Worm (Caenorhabditis elegans) whole organism, early embryonic: Measurements from ENCODE around the gene F28H7.3.

Experiments used
- B0310.2 ChIP-seq: sonication (generic microtip); optimal IDR thresholded peaks from 2 replicates; lab custom pipeline; 2016; ENCODE audit warnings: mild to moderate bottlenecking, missing genetic modification characterization, missing compliant biosample characterization
- F13C5.2 ChIP-seq: sonication (generic microtip); optimal IDR thresholded peaks from 2 replicates; lab custom pipeline; 2017; ENCODE audit warnings: mild to moderate bottlenecking, missing genetic modification characterization, inconsistent platforms, missing compliant biosample characterization
- aly-1 ChIP-seq: sonication (generic microtip); optimal IDR thresholded peaks from 2 replicates; lab custom pipeline; 2016; ENCODE audit warnings: missing genetic modification characterization, missing compliant biosample characterization
- ama-1 ChIP-seq: fragments of 150-350 bp; optimal IDR thresholded peaks from 2 replicates; lab custom pipeline; 2014
- ceh-13 ChIP-seq: fragments of 200-800 bp; sonication (Bioruptor generic); optimal IDR thresholded peaks from 2 replicates; lab custom pipeline; 2018; ENCODE audit warnings: mild to moderate bottlenecking, missing genetic modification characterization, missing compliant biosample characterization
- ceh-36 ChIP-seq: sonication (generic microtip); optimal IDR thresholded peaks from 2 replicates; lab custom pipeline; 2016; ENCODE audit warnings: missing genetic modification characterization, inconsistent platforms, missing compliant biosample characterization
- ets-7 ChIP-seq: sonication (generic microtip); optimal IDR thresholded peaks from 2 replicates; lab custom pipeline; 2016; ENCODE audit warnings: missing genotype, missing genetic modification characterization, missing compliant biosample characterization
- flt-1 ChIP-seq: fragments of 200-800 bp; sonication (Bioruptor generic); IDR thresholded peaks from 2 replicates; pipeline ENCODE4 v1.3.6; 2022; ENCODE audit warnings: missing genetic modification characterization, missing compliant biosample characterization
- hmbx-1 ChIP-seq: sonication (generic microtip); optimal IDR thresholded peaks from 2 replicates; lab custom pipeline; 2016; ENCODE audit warnings: mild to moderate bottlenecking, missing genetic modification characterization, missing compliant biosample characterization
- hmg-4 ChIP-seq: fragments of 200-800 bp; sonication (Bioruptor generic); optimal IDR thresholded peaks from 2 replicates; lab custom pipeline; 2018; ENCODE audit warnings: mild to moderate bottlenecking, missing genetic modification characterization, missing compliant biosample characterization
- hnd-1 ChIP-seq: sonication (generic microtip); optimal IDR thresholded peaks from 2 replicates; lab custom pipeline; 2016; ENCODE audit warnings: missing genetic modification characterization, missing compliant biosample characterization
- pes-1 ChIP-seq: fragments of 200-800 bp; sonication (Bioruptor generic); IDR thresholded peaks from 2 replicates; pipeline ENCODE4 v1.3.6; 2022; ENCODE audit warnings: missing genetic modification reagents, missing genetic modification characterization, missing compliant biosample characterization
- scrt-1 ChIP-seq: fragments of 200-800 bp; sonication (Bioruptor generic); IDR thresholded peaks from 2 replicates; pipeline ENCODE4 v1.3.6; 2022; ENCODE audit warnings: missing genetic modification characterization, missing compliant biosample characterization
- sea-1 ChIP-seq: fragments of 200-800 bp; sonication (Bioruptor generic); conservative IDR thresholded peaks from 2 replicates; pipeline ENCODE4 v1.3.6; 2022; ENCODE audit warnings: missing genetic modification characterization, missing compliant biosample characterization
- tbx-11 ChIP-seq: fragments of 200-800 bp; sonication (Bioruptor generic); IDR thresholded peaks from 2 replicates; pipeline ENCODE4 v1.3.6; 2022; ENCODE audit warnings: missing genetic modification characterization, missing compliant biosample characterization
- tbx-37 ChIP-seq: fragments of 200-800 bp; sonication (Bioruptor generic); conservative IDR thresholded peaks from 2 replicates; pipeline ENCODE4 v1.3.6; 2022; ENCODE audit warnings: missing genetic modification reagents, missing genetic modification characterization, missing compliant biosample characterization
- tra-4 ChIP-seq: sonication (generic microtip); optimal IDR thresholded peaks from 2 replicates; lab custom pipeline; 2017; ENCODE audit warnings: missing genetic modification characterization, missing compliant biosample characterization

F28H7.3 gene

ce11 chrV:10750630-10751029, at the start of gene F28H7.3:
F28H7.3 (minus strand) TSS chrV:10750788.
- no peak for TF ChIP-seq tbx-11 (GFP tag; lab: Robert Waterston, UW)
- no peak for TF ChIP-seq ceh-36 (tag; lab: Kevin White, UChicago)
- TF ChIP-seq B0310.2 (tag; lab: Kevin White, UChicago) = no peak
- TF ChIP-seq sea-1 (GFP tag; lab: Robert Waterston, UW) = no peak
- no peak for TF ChIP-seq hmbx-1 (tag; lab: Kevin White, UChicago)
- no peak for TF ChIP-seq flt-1 (GFP tag; lab: Robert Waterston, UW)
- TF ChIP-seq hnd-1 (tag; lab: Kevin White, UChicago) = no peak
- TF ChIP-seq hmg-4 (GFP tag; lab: Kevin White, UChicago) = no peak
- TF ChIP-seq ama-1 (lab: Kevin White, UChicago) = no peak
- TF ChIP-seq tra-4 = no peak
- no peak for TF ChIP-seq ets-7 (tag; lab: Kevin White, UChicago)
- TF ChIP-seq pes-1 (GFP tag; lab: Robert Waterston, UW) = no peak
- no peak for TF ChIP-seq tbx-37
- no peak for TF ChIP-seq aly-1 (tag; lab: Kevin White, UChicago)
- TF ChIP-seq F13C5.2 (tag; lab: Kevin White, UChicago) = no peak
- TF ChIP-seq ceh-13 = no peak
- TF ChIP-seq scrt-1 (GFP tag; lab: Robert Waterston, UW) = no peak

ce11 chrV:10798090-10798489, 47.5 kb upstream of the F28H7.3 start, which contains the start of gene srh-184:
srh-184 (minus strand) TSS chrV:10798190.
- TF ChIP-seq aly-1 (tag; lab: Kevin White, UChicago) = no peak
- no peak for TF ChIP-seq hmg-4 (GFP tag; lab: Kevin White, UChicago)
- TF ChIP-seq B0310.2 (tag; lab: Kevin White, UChicago) = no peak
- no peak for TF ChIP-seq pes-1 (GFP tag; lab: Robert Waterston, UW)
- TF ChIP-seq tbx-37 = no peak
- no peak for TF ChIP-seq sea-1 (GFP tag; lab: Robert Waterston, UW)
- TF ChIP-seq ceh-36 (tag; lab: Kevin White, UChicago) = no peak
- TF ChIP-seq hnd-1 (tag; lab: Kevin White, UChicago) = no peak
- TF ChIP-seq tbx-11 (GFP tag; lab: Robert Waterston, UW) = no peak
- TF ChIP-seq hmbx-1 (tag; lab: Kevin White, UChicago) = no peak
- TF ChIP-seq ceh-13 = no peak
- no peak for TF ChIP-seq tra-4
- no peak for TF ChIP-seq scrt-1 (GFP tag; lab: Robert Waterston, UW)
- no peak for TF ChIP-seq ama-1 (lab: Kevin White, UChicago)
- TF ChIP-seq F13C5.2 (tag; lab: Kevin White, UChicago) = no peak
- no peak for TF ChIP-seq ets-7 (tag; lab: Kevin White, UChicago)

ce11 chrV:10795494-10795893, 44.9 kb upstream of the F28H7.3 start, which contains the start of gene D1054.19:
D1054.19 (plus strand) TSS chrV:10795794.
- TF ChIP-seq hmbx-1 (tag; lab: Kevin White, UChicago) (no peak), scrt-1 (GFP tag; lab: Robert Waterston, UW) (no peak), ets-7 (tag; lab: Kevin White, UChicago) (no peak), ama-1 (lab: Kevin White, UChicago) (no peak), sea-1 (GFP tag; lab: Robert Waterston, UW) (no peak), F13C5.2 (tag; lab: Kevin White, UChicago) (no peak), hnd-1 (tag; lab: Kevin White, UChicago) (no peak), ceh-13 (no peak), hmg-4 (GFP tag; lab: Kevin White, UChicago) (no peak), tbx-11 (GFP tag; lab: Robert Waterston, UW) (no peak), tra-4 (no peak), pes-1 (GFP tag; lab: Robert Waterston, UW) (no peak), flt-1 (GFP tag; lab: Robert Waterston, UW) (no peak), tbx-37 (no peak), B0310.2 (tag; lab: Kevin White, UChicago) (no peak), aly-1 (tag; lab: Kevin White, UChicago) (no peak), ceh-36 (tag; lab: Kevin White, UChicago) (no peak)

ce11 chrV:10794463-10794862, 43.9 kb upstream of the F28H7.3 start:
- TF ChIP-seq tra-4 (no peak), ama-1 (lab: Kevin White, UChicago) (no peak), ets-7 (tag; lab: Kevin White, UChicago) (no peak), hmg-4 (GFP tag; lab: Kevin White, UChicago) (no peak), scrt-1 (GFP tag; lab: Robert Waterston, UW) (no peak), B0310.2 (tag; lab: Kevin White, UChicago) (no peak), tbx-37 (no peak), flt-1 (GFP tag; lab: Robert Waterston, UW) (no peak), aly-1 (tag; lab: Kevin White, UChicago) (no peak), sea-1 (GFP tag; lab: Robert Waterston, UW) (no peak), hnd-1 (tag; lab: Kevin White, UChicago) (no peak), F13C5.2 (tag; lab: Kevin White, UChicago) (no peak), ceh-13 (no peak)

- no peak for TF ChIP-seq tbx-11 (GFP tag; lab: Robert Waterston, UW)
- TF ChIP-seq aly-1 (tag; lab: Kevin White, UChicago) = no peak
- no peak for TF ChIP-seq hmg-4 (GFP tag; lab: Kevin White, UChicago)
- TF ChIP-seq tra-4 = no peak
- TF ChIP-seq ama-1 (lab: Kevin White, UChicago) = no peak
- TF ChIP-seq ceh-13 = no peak
- no peak for TF ChIP-seq flt-1 (GFP tag; lab: Robert Waterston, UW)
Observed at ce11 chrV:10793498-10793897, 42.9 kb upstream of the F28H7.3 start, which contains the start of gene ule-3. ule-3 (plus strand) TSS chrV:10793798.

- TF ChIP-seq hmg-4 (GFP tag; lab: Kevin White, UChicago) = no peak
- TF ChIP-seq sea-1 (GFP tag; lab: Robert Waterston, UW) = no peak
- no peak for TF ChIP-seq scrt-1 (GFP tag; lab: Robert Waterston, UW)
- TF ChIP-seq tra-4 = no peak
- TF ChIP-seq hmbx-1 (tag; lab: Kevin White, UChicago) = no peak
- no peak for TF ChIP-seq flt-1 (GFP tag; lab: Robert Waterston, UW)
- no peak for TF ChIP-seq tbx-11 (GFP tag; lab: Robert Waterston, UW)
- no peak for TF ChIP-seq ets-7 (tag; lab: Kevin White, UChicago)
- TF ChIP-seq tbx-37 = no peak
- no peak for TF ChIP-seq aly-1 (tag; lab: Kevin White, UChicago)
- TF ChIP-seq B0310.2 (tag; lab: Kevin White, UChicago) = no peak
Observed at ce11 chrV:10792775-10793174, 42.2 kb upstream of the F28H7.3 start, which contains the start of gene D1054.10. D1054.10 (minus strand) TSS chrV:10792875.
